Fruit fly (Drosophila melanogaster) whole organism, adult: Measurements from ENCODE around the gene Pomp.
A peak's percentile ranks its signal among the peaks of the same experiment; 100 is the strongest.

ENCODE experiments used
- CG1620 ChIP-seq: fragments of 200-800 bp; sonication (Bioruptor generic); optimal IDR thresholded peaks from 2 replicates; lab custom pipeline; 2016; ENCODE audit warnings: missing biosample characterization, missing genetic modification characterization
- CG5204 ChIP-seq: fragments of 200-800 bp; sonication (Bioruptor generic); optimal IDR thresholded peaks from 2 replicates; lab custom pipeline; 2016; ENCODE audit warnings: missing biosample characterization, missing genetic modification characterization
- Clk ChIP-seq: fragments of 200-800 bp; sonication (Bioruptor generic); optimal IDR thresholded peaks from 2 replicates; lab custom pipeline; 2017; ENCODE audit warnings: missing biosample characterization, missing genetic modification characterization
- Mnt ChIP-seq: fragments of 200-800 bp; sonication (Bioruptor generic); optimal IDR thresholded peaks from 2 replicates; lab custom pipeline; 2016; ENCODE audit warnings: missing biosample characterization, mild to moderate bottlenecking, missing genetic modification characterization
- bab1 ChIP-seq: fragments of 200-800 bp; sonication (Bioruptor generic); optimal IDR thresholded peaks from 3 replicates; lab custom pipeline; 2019; ENCODE audit warnings: missing biosample characterization, mild to moderate bottlenecking, missing genetic modification characterization, moderate library complexity
- cnc ChIP-seq, 2 experiments: fragments of >200 bp; optimal IDR thresholded peaks; 2 replicates each; lab custom pipeline; 2017
- kay ChIP-seq: fragments of 200-800 bp; sonication (Bioruptor generic); peaks from one replicate; lab custom pipeline; 2016; ENCODE audit warnings: missing biosample characterization, missing genetic modification characterization, borderline replicate concordance
- toe ChIP-seq: fragments of 200-800 bp; sonication (Bioruptor generic); optimal IDR thresholded peaks from 2 replicates; lab custom pipeline; 2016; ENCODE audit warnings: missing biosample characterization, missing genetic modification characterization

dm6 chr2L:20752160-20752559 is 35.3 kb upstream of the Pomp start, which contains the start of the genes Amacr and Ns4:
- TF ChIP-seq CG1620 (GFP tag; lab: Kevin White, UChicago) (peak; percentile 61), Mnt (GFP tag; lab: Kevin White, UChicago) (peak; percentile 48), bab1 (peak; percentile 78), cnc (optimal IDR thresholded peaks at IDR 0.05; lab: Kevin White, UChicago) (no peak), toe (GFP tag; lab: Kevin White, UChicago) (peak; percentile 90), kay (GFP tag; lab: Kevin White, UChicago) (no peak), CG5204 (peak; percentile 64), Clk (no peak)
